Worm (Caenorhabditis elegans) whole organism, L4 larva: ENCODE measurements around the gene cpg-19.
A peak's percentile ranks its signal among the peaks of the same experiment; 100 is the strongest.

ENCODE experiments used
- F26F4.8 ChIP-seq: fragments of 200-800 bp; sonication (Bioruptor generic); conservative IDR thresholded peaks from 2 replicates; pipeline ENCODE4 v1.3.6; 2022; ENCODE audit warnings: missing genetic modification characterization, missing compliant biosample characterization
- F37D6.2 ChIP-seq: sonication (generic microtip); optimal IDR thresholded peaks from 2 replicates; lab custom pipeline; 2016; ENCODE audit warnings: mild to moderate bottlenecking, missing genetic modification characterization, missing compliant biosample characterization
- F44E2.7 ChIP-seq: fragments of 200-800 bp; sonication (Bioruptor generic); IDR thresholded peaks from 2 replicates; pipeline ENCODE4 v2.1.2; 2022; ENCODE audit warnings: missing genetic modification characterization, missing compliant biosample characterization
- Y105C5A.15 ChIP-seq: fragments of 200-800 bp; sonication (Bioruptor generic); IDR thresholded peaks from 2 replicates; pipeline ENCODE4 v1.3.6; 2022; ENCODE audit warnings: missing genetic modification characterization, missing compliant biosample characterization
- Y5F2A.4 ChIP-seq: fragments of 200-800 bp; sonication (Bioruptor generic); optimal IDR thresholded peaks from 2 replicates; lab custom pipeline; 2018; ENCODE audit warnings: mild to moderate bottlenecking, missing genetic modification characterization, missing compliant biosample characterization
- Y75B8A.6 ChIP-seq: fragments of 200-800 bp; sonication (Bioruptor generic); IDR thresholded peaks from 2 replicates; pipeline ENCODE4 v1.3.6; 2022; ENCODE audit warnings: missing genetic modification reagents, missing genetic modification characterization, missing compliant biosample characterization
- aha-1 ChIP-seq: fragments of 150-350 bp; peaks from one replicate; lab custom pipeline; 2014; ENCODE audit warnings: missing biosample characterization, missing genetic modification characterization
- aly-2 ChIP-seq: sonication (generic microtip); optimal IDR thresholded peaks from 2 replicates; lab custom pipeline; 2018; ENCODE audit warnings: missing biosample characterization, missing genetic modification characterization
- ama-1 ChIP-seq: fragments of 150-350 bp; optimal IDR thresholded peaks from 2 replicates; lab custom pipeline; 2014; ENCODE audit warnings: inconsistent platforms, mixed read lengths
- arid-1 ChIP-seq: fragments of 200-800 bp; sonication (Bioruptor generic); conservative IDR thresholded peaks from 2 replicates; pipeline ENCODE4 v1.3.6; 2022; ENCODE audit warnings: missing genetic modification reagents, missing genetic modification characterization, missing compliant biosample characterization
- attf-4 ChIP-seq: sonication (generic microtip); optimal IDR thresholded peaks from 3 replicates; lab custom pipeline; 2017; ENCODE audit warnings: missing biosample characterization, missing genetic modification characterization
- ceh-28 ChIP-seq: fragments of 150-350 bp; optimal IDR thresholded peaks from 2 replicates; lab custom pipeline; 2014; ENCODE audit warnings: missing biosample characterization, missing genetic modification reagents, missing genetic modification characterization
- ceh-62 ChIP-seq: sonication (generic microtip); optimal IDR thresholded peaks from 2 replicates; lab custom pipeline; 2017; ENCODE audit warnings: missing biosample characterization, missing genetic modification characterization
- ces-1 ChIP-seq: fragments of 150-350 bp; sonication (generic microtip); optimal IDR thresholded peaks from 4 replicates; lab custom pipeline; 2014; ENCODE audit warnings: missing biosample characterization, missing genetic modification reagents, missing genetic modification characterization
- ctbp-1 ChIP-seq: fragments of 200-800 bp; sonication (Bioruptor generic); IDR thresholded peaks from 2 replicates; pipeline ENCODE4 v1.3.6; 2022; ENCODE audit warnings: missing genetic modification reagents, missing genetic modification characterization, missing compliant biosample characterization
- daf-8 ChIP-seq: fragments of 200-800 bp; sonication (Bioruptor generic); IDR thresholded peaks from 2 replicates; pipeline ENCODE4 v1.3.6; 2022; ENCODE audit warnings: missing genetic modification characterization, missing compliant biosample characterization
- duxl-1 ChIP-seq: sonication (generic microtip); optimal IDR thresholded peaks from 2 replicates; lab custom pipeline; 2016; ENCODE audit warnings: mild to moderate bottlenecking, missing genetic modification characterization, moderate library complexity, missing compliant biosample characterization; ENCODE audit not compliant: poor library complexity
- dve-1 ChIP-seq: sonication (generic microtip); optimal IDR thresholded peaks from 2 replicates; lab custom pipeline; 2017; ENCODE audit warnings: antibody characterized with exemption, mild to moderate bottlenecking, missing genetic modification characterization, missing compliant biosample characterization; ENCODE audit not compliant: insufficient read depth
- egl-27 ChIP-seq: sonication (generic microtip); optimal IDR thresholded peaks from 3 replicates; lab custom pipeline; 2017; ENCODE audit warnings: missing biosample characterization, missing genetic modification reagents, missing genetic modification characterization
- fkh-10 ChIP-seq: fragments of 150-350 bp; optimal IDR thresholded peaks from 2 replicates; lab custom pipeline; 2014; ENCODE audit warnings: missing biosample characterization, missing genetic modification reagents, missing genetic modification characterization
- fos-1 ChIP-seq: fragments of 150-350 bp; optimal IDR thresholded peaks from 2 replicates; lab custom pipeline; 2014; ENCODE audit warnings: missing biosample characterization, missing genetic modification characterization
- hif-1 ChIP-seq, 2 experiments: sonication (generic microtip); optimal IDR thresholded peaks; 2 replicates each; lab custom pipeline; 2016 to 2017; ENCODE audit warnings: missing compliant biosample characterization in 2 of 2, missing genetic modification characterization in 2 of 2, missing genetic modification reagents in 2 of 2, missing genotype in 2 of 2, mild to moderate bottlenecking in 1 of 2
- hlh-30 ChIP-seq: sonication (generic microtip); optimal IDR thresholded peaks from 2 replicates; lab custom pipeline; 2017; ENCODE audit warnings: antibody characterized with exemption, mild to moderate bottlenecking, missing genetic modification characterization, missing compliant biosample characterization; ENCODE audit not compliant: insufficient read depth
- jun-1 ChIP-seq: fragments of 150-350 bp; optimal IDR thresholded peaks from 2 replicates; lab custom pipeline; 2014; ENCODE audit warnings: missing biosample characterization, missing genetic modification reagents, missing genetic modification characterization
- lin-1 ChIP-seq: fragments of 200-800 bp; sonication (Bioruptor generic); IDR thresholded peaks from 2 replicates; pipeline ENCODE4 v1.3.6; 2022; ENCODE audit warnings: missing genetic modification reagents, missing genetic modification characterization, missing compliant biosample characterization
- madf-5 ChIP-seq, 2 experiments: fragments of 200-800 bp; sonication (Bioruptor generic); IDR thresholded peaks; 2 replicates each; pipeline ENCODE4 v1.3.6; 2022; ENCODE audit warnings: missing compliant biosample characterization in 2 of 2, missing genetic modification characterization in 2 of 2
- mep-1 ChIP-seq: fragments of 150-350 bp; sonication (generic microtip); optimal IDR thresholded peaks from 3 replicates; lab custom pipeline; 2014; ENCODE audit warnings: missing biosample characterization, missing genetic modification characterization
- mes-2 ChIP-seq: sonication (generic microtip); optimal IDR thresholded peaks from 2 replicates; lab custom pipeline; 2016; ENCODE audit warnings: missing genotype, mild to moderate bottlenecking, missing genetic modification characterization, missing compliant biosample characterization; ENCODE audit not compliant: poor library complexity, severe bottlenecking
- mxl-3 ChIP-seq: fragments of 200-800 bp; sonication (Bioruptor generic); optimal IDR thresholded peaks from 2 replicates; lab custom pipeline; 2018; ENCODE audit warnings: mild to moderate bottlenecking, missing genetic modification characterization, missing compliant biosample characterization
- nhr-11 ChIP-seq: fragments of 150-350 bp; optimal IDR thresholded peaks from 2 replicates; lab custom pipeline; 2014; ENCODE audit warnings: missing biosample characterization, missing genetic modification characterization
- nhr-25 ChIP-seq: sonication (generic microtip); optimal IDR thresholded peaks from 2 replicates; lab custom pipeline; 2017; ENCODE audit warnings: missing genetic modification characterization, mild to moderate bottlenecking, missing compliant biosample characterization, antibody characterized with exemption, moderate library complexity, borderline replicate concordance; ENCODE audit not compliant: insufficient read depth
- nhr-28 ChIP-seq: fragments of 150-350 bp; optimal IDR thresholded peaks from 2 replicates; lab custom pipeline; 2014; ENCODE audit warnings: missing biosample characterization, missing genetic modification characterization
- nhr-41 ChIP-seq: fragments of 200-800 bp; sonication (Bioruptor generic); IDR thresholded peaks from 2 replicates; pipeline ENCODE4 v1.3.6; 2022; ENCODE audit warnings: missing genetic modification reagents, missing genetic modification characterization, missing compliant biosample characterization
- nhr-42 ChIP-seq: fragments of 200-800 bp; sonication (Bioruptor generic); IDR thresholded peaks from 2 replicates; pipeline ENCODE4 v1.3.6; 2022; ENCODE audit warnings: missing genetic modification characterization, missing compliant biosample characterization
- pha-4 ChIP-seq, 2 experiments: fragments of 150-350 bp in 1 of 2; fragments of 200-800 bp in 1 of 2; sonication (Bioruptor generic) in 1 of 2; IDR thresholded peaks in 1 of 2; optimal IDR thresholded peaks in 1 of 2; 2 replicates each; pipeline versions ENCODE4 v1.3.6 to Lab custom; 2014 to 2022; ENCODE audit warnings: missing genetic modification characterization in 2 of 2, missing genetic modification reagents in 2 of 2, missing biosample characterization in 1 of 2, missing compliant biosample characterization in 1 of 2
- php-3 ChIP-seq: fragments of 200-800 bp; sonication (Bioruptor generic); IDR thresholded peaks from 2 replicates; pipeline ENCODE4 v1.3.6; 2022; ENCODE audit warnings: missing genetic modification reagents, missing genetic modification characterization, missing compliant biosample characterization
- rbr-2 ChIP-seq: sonication (generic microtip); optimal IDR thresholded peaks from 2 replicates; lab custom pipeline; 2016; ENCODE audit warnings: missing genotype, missing genetic modification characterization, missing compliant biosample characterization
- saeg-2 ChIP-seq: fragments of 200-800 bp; sonication (Bioruptor generic); IDR thresholded peaks from 2 replicates; pipeline ENCODE4 v1.3.6; 2022; ENCODE audit warnings: missing genetic modification reagents, missing genetic modification characterization, missing compliant biosample characterization
- snpc-1.2 ChIP-seq: fragments of 200-800 bp; sonication (Bioruptor generic); IDR thresholded peaks from 2 replicates; pipeline ENCODE4 v1.3.6; 2022; ENCODE audit warnings: missing genetic modification reagents, missing genetic modification characterization, missing compliant biosample characterization
- tag-97 ChIP-seq: fragments of 200-800 bp; sonication (Bioruptor generic); IDR thresholded peaks from 2 replicates; pipeline ENCODE4 v1.3.6; 2022; ENCODE audit warnings: missing genetic modification characterization, missing compliant biosample characterization
- unc-39 ChIP-seq: sonication (generic microtip); optimal IDR thresholded peaks from 2 replicates; lab custom pipeline; 2017; ENCODE audit warnings: missing biosample characterization, missing genetic modification characterization
- vab-7 ChIP-seq: fragments of 200-800 bp; sonication (Bioruptor generic); IDR thresholded peaks from 2 replicates; pipeline ENCODE4 v1.3.6; 2022; ENCODE audit warnings: missing genetic modification reagents, missing genetic modification characterization, missing compliant biosample characterization
- zfp-2 ChIP-seq: sonication (generic microtip); optimal IDR thresholded peaks from 2 replicates; lab custom pipeline; 2016; ENCODE audit warnings: mild to moderate bottlenecking, missing genetic modification characterization, missing compliant biosample characterization
- zfp-3 ChIP-seq: fragments of 200-800 bp; sonication (Bioruptor generic); conservative IDR thresholded peaks from 2 replicates; pipeline ENCODE4 v1.3.6; 2022; ENCODE audit warnings: missing genetic modification reagents, missing genetic modification characterization, missing compliant biosample characterization
- zip-11 ChIP-seq: fragments of 200-800 bp; sonication (Bioruptor generic); IDR thresholded peaks from 2 replicates; pipeline ENCODE4 v1.3.6; 2022; ENCODE audit warnings: missing genetic modification characterization, missing compliant biosample characterization

The cpg-19 gene

DNA sequence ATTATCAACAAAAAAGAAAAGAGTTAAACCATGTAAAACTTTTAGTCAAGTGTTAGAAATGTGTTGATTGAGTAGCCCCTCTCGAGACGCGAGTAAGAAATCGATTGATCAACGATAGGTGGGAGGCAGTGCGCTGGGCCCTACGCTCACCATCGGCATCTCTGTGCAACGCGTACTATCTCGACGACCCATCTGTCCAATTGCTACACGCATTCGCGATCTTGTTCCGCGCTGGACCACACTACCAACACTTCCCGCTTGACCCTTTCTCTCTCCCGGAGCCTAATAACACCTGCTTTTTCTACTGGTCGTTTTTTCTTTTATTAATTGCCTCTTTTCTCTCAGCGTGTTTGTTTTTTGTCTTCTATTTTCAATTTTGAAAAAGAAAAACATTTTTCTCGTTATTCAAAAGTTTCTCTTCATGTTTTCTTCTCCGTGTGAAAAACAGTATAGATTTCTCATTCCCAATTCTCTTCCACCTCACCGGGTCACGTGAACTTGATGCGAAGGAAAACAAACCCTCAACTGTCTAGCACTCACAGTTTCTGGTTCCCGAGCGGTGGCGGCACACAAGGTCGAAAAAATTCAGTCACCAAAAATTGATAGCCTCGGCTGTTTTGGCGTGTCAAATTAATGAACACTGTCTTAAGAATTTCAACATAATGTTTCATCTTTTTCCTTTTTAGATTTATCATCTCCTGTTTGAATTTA, 10.1 kb upstream of the cpg-19 start (continued):
- TF ChIP-seq ceh-62 (tag; lab: Kevin White, UChicago): no peak
- no peak for TF ChIP-seq zfp-2 (tag; lab: Kevin White, UChicago)
- TF ChIP-seq egl-27 (tag; lab: Kevin White, UChicago): no peak
- no peak for TF ChIP-seq hif-1 (tag; optimal IDR thresholded peaks at IDR 0.05; lab: Kevin White, UChicago)
- TF ChIP-seq F44E2.7 (GFP tag; lab: Robert Waterston, UW): no peak
- TF ChIP-seq attf-4 (tag; lab: Kevin White, UChicago): no peak
- no peak for TF ChIP-seq nhr-41 (GFP tag; lab: Robert Waterston, UW)
- TF ChIP-seq aha-1 (tag; lab: Kevin White, UChicago): peak; percentile 62

- peak; percentile 91 for TF ChIP-seq dve-1
- no peak for TF ChIP-seq F26F4.8 (GFP tag; lab: Robert Waterston, UW)
- TF ChIP-seq rbr-2: peak; percentile 98
- TF ChIP-seq saeg-2 (GFP tag; lab: Robert Waterston, UW): peak; percentile 92
- TF ChIP-seq nhr-11: peak; percentile 95
- peak; percentile 96 for TF ChIP-seq ctbp-1 (GFP tag; lab: Robert Waterston, UW)
- TF ChIP-seq hlh-30: peak; percentile 98
- TF ChIP-seq F37D6.2: peak; percentile 86
- 0 out of 2 replicates have a peak, but pooled peaks have one; percentile 19 for TF ChIP-seq Y75B8A.6 (GFP tag; lab: Robert Waterston, UW)
- peak; percentile 80 for TF ChIP-seq php-3
- peak; percentile 57 for TF ChIP-seq fkh-10
- peak; percentile 52; the same call in 1 of the 2 replicates for TF ChIP-seq snpc-1.2
- peak; percentile 99 for TF ChIP-seq mep-1 (tag; lab: Kevin White, UChicago)
- TF ChIP-seq zip-11 (GFP tag; lab: Robert Waterston, UW): 0 out of 2 replicates have a peak, but pooled peaks have one; percentile 58
- peak; percentile 39 for TF ChIP-seq Y5F2A.4 (GFP tag; lab: Kevin White, UChicago)
- peak; percentile 81 for TF ChIP-seq arid-1
- peak; percentile 69 to 93 for TF ChIP-seq hif-1 (tag; optimal IDR thresholded peaks at IDR 0.05; lab: Kevin White, UChicago)
- peak; percentile 85 for TF ChIP-seq ceh-28 (tag; lab: Kevin White, UChicago)
- TF ChIP-seq lin-1 (GFP tag; lab: Robert Waterston, UW): peak; percentile 87
- peak; percentile 54 for TF ChIP-seq zfp-3 (GFP tag; lab: Robert Waterston, UW)
- no peak for TF ChIP-seq tag-97
- no peak for TF ChIP-seq ces-1 (GFP tag; lab: Kevin White, UChicago)
- TF ChIP-seq unc-39 (tag; lab: Kevin White, UChicago): peak; percentile 56
- peak; percentile 79 for TF ChIP-seq nhr-42 (GFP tag; lab: Robert Waterston, UW)
- TF ChIP-seq ama-1 (lab: Kevin White, UChicago): peak; percentile 48
- peak; percentile 92 for TF ChIP-seq mxl-3 (GFP tag; lab: Kevin White, UChicago)
- no peak for TF ChIP-seq Y105C5A.15
- no peak for TF ChIP-seq aly-2
- TF ChIP-seq jun-1 (tag; lab: Kevin White, UChicago): peak; percentile 91
- peak; percentile 96 for TF ChIP-seq nhr-25 (tag; lab: Kevin White, UChicago)
- peak; percentile 82 for TF ChIP-seq mes-2 (tag; lab: Kevin White, UChicago)
- TF ChIP-seq pha-4 (GFP tag; IDR thresholded peaks at IDR 0.05; lab: Robert Waterston, UW): peak; percentile 76
- peak; percentile 28 for TF ChIP-seq pha-4 (tag; optimal IDR thresholded peaks at IDR 0.05; lab: Kevin White, UChicago)
- 0 out of 4 replicates have a peak, but pooled peaks of 1 of the 2 experiments have one; percentile 29 for TF ChIP-seq madf-5 (GFP tag; IDR thresholded peaks at IDR 0.05; lab: Robert Waterston, UW)
- TF ChIP-seq vab-7 (GFP tag; lab: Robert Waterston, UW): peak; percentile 78
- TF ChIP-seq attf-4 (tag; lab: Kevin White, UChicago): no peak
- TF ChIP-seq nhr-28: peak; percentile 92
- no peak for TF ChIP-seq fos-1
- TF ChIP-seq duxl-1: peak; percentile 29
- TF ChIP-seq daf-8 (GFP tag; lab: Robert Waterston, UW): no peak
- no peak for TF ChIP-seq F44E2.7 (GFP tag; lab: Robert Waterston, UW)
Measured at ce11 chrX:16612293-16612946, 9.2 kb upstream of the cpg-19 start.
